Fruit fly (Drosophila melanogaster) whole organism, wandering third instar larva: ENCODE measurements around the gene edin.

ENCODE experiments used
- Abd-B ChIP-seq: fragments of >200 bp; optimal IDR thresholded peaks from 2 replicates; lab custom pipeline; 2017; ENCODE audit warnings: missing biosample characterization, missing genetic modification characterization
- Hr78 ChIP-seq: fragments of >200 bp; optimal IDR thresholded peaks from 2 replicates; lab custom pipeline; 2017; ENCODE audit warnings: missing biosample characterization, missing genetic modification characterization

DNA sequence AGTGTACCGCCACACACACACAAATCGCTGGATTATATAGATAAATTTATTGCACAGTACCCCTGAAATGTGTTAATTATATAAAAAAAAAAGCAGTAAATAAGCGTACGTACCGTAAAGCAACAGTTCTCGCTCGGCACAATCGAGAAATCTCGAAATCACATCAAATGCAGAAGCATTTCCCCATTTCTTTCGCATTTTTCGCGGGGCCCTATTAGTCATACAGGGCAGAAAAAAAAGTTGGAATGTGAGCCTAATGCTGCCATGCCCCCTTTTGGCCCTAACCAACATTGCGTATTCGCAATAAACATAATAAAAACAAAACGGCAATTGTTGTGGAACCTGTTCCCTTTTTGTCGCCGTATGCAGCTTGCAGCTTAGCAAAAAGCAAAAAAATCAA lies 39.1 kb downstream of the edin start:
- TF ChIP-seq Abd-B (GFP tag; lab: Kevin White, UChicago) (no peak), Hr78 (no peak)
